Worm (Caenorhabditis elegans) whole organism, early embryonic: ENCODE measurements around the gene nhr-227.

Experiments
- B0310.2 ChIP-seq: sonication (generic microtip); optimal IDR thresholded peaks from 2 replicates; lab custom pipeline; 2016; ENCODE audit warnings: mild to moderate bottlenecking, missing genetic modification characterization, missing compliant biosample characterization
- aly-1 ChIP-seq: sonication (generic microtip); optimal IDR thresholded peaks from 2 replicates; lab custom pipeline; 2016; ENCODE audit warnings: missing genetic modification characterization, missing compliant biosample characterization
- ama-1 ChIP-seq: fragments of 150-350 bp; optimal IDR thresholded peaks from 2 replicates; lab custom pipeline; 2014
- ets-7 ChIP-seq: sonication (generic microtip); optimal IDR thresholded peaks from 2 replicates; lab custom pipeline; 2016; ENCODE audit warnings: missing genotype, missing genetic modification characterization, missing compliant biosample characterization
- flt-1 ChIP-seq: fragments of 200-800 bp; sonication (Bioruptor generic); IDR thresholded peaks from 2 replicates; pipeline ENCODE4 v1.3.6; 2022; ENCODE audit warnings: missing genetic modification characterization, missing compliant biosample characterization
- hmbx-1 ChIP-seq: sonication (generic microtip); optimal IDR thresholded peaks from 2 replicates; lab custom pipeline; 2016; ENCODE audit warnings: mild to moderate bottlenecking, missing genetic modification characterization, missing compliant biosample characterization
- hnd-1 ChIP-seq: sonication (generic microtip); optimal IDR thresholded peaks from 2 replicates; lab custom pipeline; 2016; ENCODE audit warnings: missing genetic modification characterization, missing compliant biosample characterization
- scrt-1 ChIP-seq: fragments of 200-800 bp; sonication (Bioruptor generic); IDR thresholded peaks from 2 replicates; pipeline ENCODE4 v1.3.6; 2022; ENCODE audit warnings: missing genetic modification characterization, missing compliant biosample characterization

DNA sequence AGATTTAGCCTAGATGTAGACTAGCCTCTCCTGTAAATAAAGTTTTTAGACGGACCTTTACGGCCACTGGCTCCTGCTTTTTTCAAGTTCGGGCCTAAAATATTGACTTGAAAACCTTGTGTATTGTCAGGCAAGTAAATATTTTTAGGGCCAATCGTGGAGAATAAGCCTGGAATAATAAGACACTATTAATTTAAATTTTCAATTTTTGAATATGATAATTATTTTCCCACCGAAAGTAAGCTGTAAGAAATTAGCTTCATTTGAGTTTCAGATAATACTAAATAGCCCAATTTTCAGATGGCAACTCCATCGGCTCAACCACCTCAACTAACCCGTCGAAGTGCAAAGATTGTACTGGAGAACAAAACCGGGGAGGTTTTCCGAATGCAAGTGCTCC is 41.1 kb downstream of the nhr-227 start, which contains the start of gene pud-4:
- TF ChIP-seq flt-1 (GFP tag; lab: Robert Waterston, UW) (no peak), ama-1 (lab: Kevin White, UChicago) (no peak), B0310.2 (tag; lab: Kevin White, UChicago) (no peak), aly-1 (no peak), hnd-1 (tag; lab: Kevin White, UChicago) (no peak), ets-7 (tag; lab: Kevin White, UChicago) (no peak), hmbx-1 (no peak), scrt-1 (no peak)
